Worm (Caenorhabditis elegans) whole organism, L1 larva: Measurements from ENCODE around the gene pdzd-8.

Experiments
- C16A3.4 ChIP-seq: fragments of 150-350 bp; optimal IDR thresholded peaks from 2 replicates; lab custom pipeline; 2014; ENCODE audit warnings: missing biosample characterization, missing genetic modification characterization
- F16B12.6 ChIP-seq: fragments of 150-350 bp; optimal IDR thresholded peaks from 2 replicates; lab custom pipeline; 2014; ENCODE audit warnings: missing biosample characterization, missing genetic modification characterization
- Y116A8C.19 ChIP-seq: sonication (generic microtip); optimal IDR thresholded peaks from 2 replicates; lab custom pipeline; 2016; ENCODE audit warnings: missing compliant biosample characterization, missing genetic modification characterization, borderline replicate concordance
- alr-1 ChIP-seq: fragments of 200-800 bp; sonication (Bioruptor generic); optimal IDR thresholded peaks from 2 replicates; lab custom pipeline; 2018; ENCODE audit warnings: borderline replicate concordance, mild to moderate bottlenecking, missing genetic modification characterization, missing compliant biosample characterization
- blmp-1 ChIP-seq: fragments of 150-350 bp; optimal IDR thresholded peaks from 2 replicates; lab custom pipeline; 2014; ENCODE audit warnings: missing biosample characterization, missing genetic modification characterization
- ceh-63 ChIP-seq: fragments of 200-800 bp; sonication (Bioruptor generic); optimal IDR thresholded peaks from 2 replicates; lab custom pipeline; 2018; ENCODE audit warnings: mild to moderate bottlenecking, missing genetic modification characterization, missing compliant biosample characterization
- ceh-90 ChIP-seq: sonication (generic microtip); optimal IDR thresholded peaks from 2 replicates; lab custom pipeline; 2016; ENCODE audit warnings: missing genetic modification characterization, missing compliant biosample characterization
- ces-1 ChIP-seq: fragments of 150-350 bp; optimal IDR thresholded peaks from 2 replicates; lab custom pipeline; 2014; ENCODE audit warnings: missing biosample characterization, missing genetic modification reagents, missing genetic modification characterization
- dpl-1 ChIP-seq, 3 experiments: fragments of 150-350 bp in 2 of 3; sonication (generic microtip) in 1 of 3; optimal IDR thresholded peaks; 2 replicates each; lab custom pipeline; 2014 to 2017; ENCODE audit warnings: missing biosample characterization in 3 of 3, missing genetic modification characterization in 3 of 3, missing genetic modification reagents in 3 of 3
- efl-1 ChIP-seq, 4 experiments: fragments of 150-350 bp; optimal IDR thresholded peaks in 3 of 4; peaks in 1 of 4; 1 replicate in 1 of 4; 2 replicates in 3 of 4; lab custom pipeline; 2014; ENCODE audit warnings: missing biosample characterization in 2 of 4, missing genetic modification characterization in 2 of 4, missing genetic modification reagents in 2 of 4
- egl-13 ChIP-seq: sonication (generic microtip); optimal IDR thresholded peaks from 2 replicates; lab custom pipeline; 2016; ENCODE audit warnings: missing genotype, missing genetic modification reagents, missing genetic modification characterization, missing compliant biosample characterization
- elt-2 ChIP-seq: sonication (generic microtip); optimal IDR thresholded peaks from 2 replicates; lab custom pipeline; 2016; ENCODE audit warnings: missing genetic modification characterization, mild to moderate bottlenecking, inconsistent platforms, missing compliant biosample characterization, missing genetic modification reagents
- fkh-10 ChIP-seq: sonication (generic microtip); optimal IDR thresholded peaks from 2 replicates; lab custom pipeline; 2017; ENCODE audit warnings: missing biosample characterization, missing genetic modification reagents, missing genetic modification characterization
- fkh-4 ChIP-seq: sonication (generic microtip); optimal IDR thresholded peaks from 2 replicates; lab custom pipeline; 2016; ENCODE audit warnings: missing compliant biosample characterization, missing genetic modification characterization, borderline replicate concordance
- fkh-8 ChIP-seq: sonication (generic microtip); optimal IDR thresholded peaks from 2 replicates; lab custom pipeline; 2016; ENCODE audit warnings: mild to moderate bottlenecking, missing genetic modification characterization, missing compliant biosample characterization
- lin-14 ChIP-seq: fragments of 200-800 bp; sonication (Bioruptor generic); optimal IDR thresholded peaks from 2 replicates; lab custom pipeline; 2018; ENCODE audit warnings: mild to moderate bottlenecking, missing genetic modification characterization, moderate library complexity, missing compliant biosample characterization
- lin-35 ChIP-seq, 2 experiments: fragments of 150-350 bp; optimal IDR thresholded peaks; 2 replicates each; lab custom pipeline; 2014; ENCODE audit warnings: missing biosample characterization in 2 of 2, missing genetic modification characterization in 2 of 2, missing genetic modification reagents in 2 of 2
- lir-3 ChIP-seq: sonication (generic microtip); optimal IDR thresholded peaks from 2 replicates; lab custom pipeline; 2016; ENCODE audit warnings: mild to moderate bottlenecking, missing genetic modification characterization, moderate library complexity, missing compliant biosample characterization; ENCODE audit not compliant: poor library complexity
- mdl-1 ChIP-seq, 2 experiments: fragments of 150-350 bp; optimal IDR thresholded peaks; 2 replicates each; lab custom pipeline; 2014 to 2017; ENCODE audit warnings: missing biosample characterization in 2 of 2, missing genetic modification characterization in 2 of 2, inconsistent platforms in 1 of 2
- mef-2 ChIP-seq: fragments of 150-350 bp; optimal IDR thresholded peaks from 2 replicates; lab custom pipeline; 2014; ENCODE audit warnings: missing biosample characterization, missing genetic modification characterization
- mep-1 ChIP-seq: fragments of 150-350 bp; optimal IDR thresholded peaks from 2 replicates; lab custom pipeline; 2014; ENCODE audit warnings: missing biosample characterization, missing genetic modification characterization
- nhr-237 ChIP-seq: fragments of 150-350 bp; optimal IDR thresholded peaks from 2 replicates; lab custom pipeline; 2014; ENCODE audit warnings: missing biosample characterization, missing genetic modification characterization
- nhr-47 ChIP-seq: sonication (generic microtip); optimal IDR thresholded peaks from 2 replicates; lab custom pipeline; 2016; ENCODE audit warnings: mild to moderate bottlenecking, missing genetic modification characterization, moderate library complexity, missing compliant biosample characterization
- nhr-71 ChIP-seq: sonication (generic microtip); optimal IDR thresholded peaks from 2 replicates; lab custom pipeline; 2016; ENCODE audit warnings: mild to moderate bottlenecking, missing genetic modification characterization, moderate library complexity, missing compliant biosample characterization
- nhr-85 ChIP-seq: sonication (generic microtip); peaks from one replicate; lab custom pipeline; 2016; ENCODE audit warnings: missing genetic modification characterization, inconsistent platforms, missing compliant biosample characterization
- pag-3 ChIP-seq: sonication (generic microtip); optimal IDR thresholded peaks from 2 replicates; lab custom pipeline; 2017; ENCODE audit warnings: missing genetic modification characterization, mild to moderate bottlenecking, missing compliant biosample characterization, antibody characterized with exemption, borderline replicate concordance; ENCODE audit not compliant: insufficient read depth
- pax-3 ChIP-seq: fragments of 200-800 bp; sonication (Bioruptor generic); optimal IDR thresholded peaks from 2 replicates; lab custom pipeline; 2018; ENCODE audit warnings: mild to moderate bottlenecking, missing genetic modification characterization, moderate library complexity, missing compliant biosample characterization
- rnt-1 ChIP-seq: sonication (generic microtip); optimal IDR thresholded peaks from 2 replicates; lab custom pipeline; 2016; ENCODE audit warnings: mild to moderate bottlenecking, missing genetic modification characterization, moderate library complexity, missing compliant biosample characterization
- sptf-1 ChIP-seq: fragments of 150-350 bp; optimal IDR thresholded peaks from 2 replicates; lab custom pipeline; 2014; ENCODE audit warnings: missing biosample characterization, missing genetic modification characterization
- swsn-7 ChIP-seq: sonication (generic microtip); optimal IDR thresholded peaks from 2 replicates; lab custom pipeline; 2016; ENCODE audit warnings: missing genetic modification characterization, missing compliant biosample characterization
- unc-130 ChIP-seq: fragments of 150-350 bp; optimal IDR thresholded peaks from 2 replicates; lab custom pipeline; 2017; ENCODE audit warnings: missing biosample characterization, missing genetic modification characterization, inconsistent platforms
- xbp-1 ChIP-seq: sonication (generic microtip); optimal IDR thresholded peaks from 2 replicates; lab custom pipeline; 2016; ENCODE audit warnings: missing genetic modification characterization, missing compliant biosample characterization
- zag-1 ChIP-seq: fragments of 150-350 bp; optimal IDR thresholded peaks from 2 replicates; lab custom pipeline; 2014; ENCODE audit warnings: missing biosample characterization, missing genetic modification characterization
- ztf-11 ChIP-seq, 2 experiments: sonication (generic microtip); optimal IDR thresholded peaks; 2 replicates each; lab custom pipeline; 2016 to 2017; ENCODE audit warnings: missing genetic modification characterization in 2 of 2, missing biosample characterization in 1 of 2, missing compliant biosample characterization in 1 of 2
- ztf-4 ChIP-seq: fragments of 150-350 bp; optimal IDR thresholded peaks from 2 replicates; lab custom pipeline; 2014; ENCODE audit warnings: missing biosample characterization, missing genetic modification characterization

The pdzd-8 gene

ce11 chrIV:9016477-9016876 lies 41.2 kb downstream of the pdzd-8 start, which contains the start of gene acc-2:
Gene acc-2, plus strand, starts transcription at chrIV:9016777.
- TF ChIP-seq nhr-71 (tag; lab: Kevin White, UChicago) (no peak), ces-1 (no peak), xbp-1 (tag; lab: Kevin White, UChicago) (no peak), ceh-63 (GFP tag; lab: Kevin White, UChicago) (no peak), fkh-10 (GFP tag; lab: Kevin White, UChicago) (no peak), mdl-1 (tag; optimal IDR thresholded peaks at IDR 0.05; lab: Kevin White, UChicago) (no peak)

DNA sequence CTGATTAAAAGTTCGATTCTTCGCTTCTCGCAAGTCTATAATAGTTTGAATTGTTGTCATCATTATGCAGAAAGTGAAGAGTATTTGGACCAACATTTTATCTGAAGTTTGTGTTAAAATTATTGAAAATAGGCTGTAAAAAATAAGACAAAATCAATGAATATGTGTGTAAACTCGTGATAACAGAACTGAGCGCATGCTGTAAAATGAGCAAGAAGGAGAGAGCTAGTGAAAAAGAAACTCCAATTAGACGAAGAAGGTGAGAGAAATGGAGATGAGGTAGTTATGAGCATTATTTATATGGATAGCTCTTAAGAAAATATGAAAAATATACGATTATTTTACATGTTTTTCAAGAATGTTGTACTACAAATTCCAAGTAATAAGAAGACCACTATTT lies 45.5 kb downstream of the pdzd-8 start, which contains the start of gene C53D6.4:
TSS of gene C53D6.4 (minus strand) at position 101 of the 400 bp plus-strand sequence.
- no peak for TF ChIP-seq nhr-237 (tag; lab: Kevin White, UChicago)
- no peak for TF ChIP-seq pag-3 (tag; lab: Kevin White, UChicago)
- no peak for TF ChIP-seq ceh-90 (tag; lab: Kevin White, UChicago)
- TF ChIP-seq, all 84 proteins: peak for 0

DNA sequence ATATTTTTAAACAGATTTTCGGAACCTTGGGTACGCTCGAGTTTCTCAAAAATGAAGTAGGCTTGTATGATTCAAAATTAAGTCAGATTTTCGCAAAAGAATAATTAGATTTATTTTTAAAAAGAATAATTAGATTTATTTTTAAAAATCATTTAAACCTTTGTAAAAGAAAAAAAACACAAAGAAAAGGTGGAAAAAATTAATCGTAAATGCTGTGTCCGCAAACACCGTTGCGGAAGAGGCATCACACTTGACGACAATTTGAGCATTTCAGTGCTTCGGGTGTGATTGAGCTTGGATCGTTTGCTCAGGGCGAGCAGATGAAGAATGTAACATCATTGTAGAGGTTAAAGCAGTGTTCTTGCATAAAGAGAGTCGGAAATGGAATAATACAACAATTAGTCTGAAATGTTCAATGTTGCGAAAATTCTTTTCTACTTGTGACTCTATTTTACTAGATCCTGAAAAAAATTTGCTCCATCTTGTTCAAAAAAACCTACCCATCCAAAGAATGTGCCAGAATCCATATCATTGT lies 46.0 kb downstream of the pdzd-8 start:
- peak; percentile 66 for TF ChIP-seq nhr-85 (tag; lab: Kevin White, UChicago)
- no peak for TF ChIP-seq ceh-63 (GFP tag; lab: Kevin White, UChicago)
- no peak for TF ChIP-seq fkh-4 (tag; lab: Kevin White, UChicago)
- no peak for TF ChIP-seq lir-3 (tag; lab: Kevin White, UChicago)
- TF ChIP-seq swsn-7 (tag; lab: Kevin White, UChicago) = peak; percentile 10
- TF ChIP-seq ztf-4 = no peak
- TF ChIP-seq mep-1 (tag; lab: Kevin White, UChicago) = peak; percentile 61
- TF ChIP-seq efl-1 (optimal IDR thresholded peaks at IDR 0.05; lab: Kevin White, UChicago) = peak; percentile 40 to 51
- TF ChIP-seq efl-1 (GFP tag; optimal IDR thresholded peaks at IDR 0.05 in 1 of 2; lab: Kevin White, UChicago) = peak; percentile 44 to 58
- no peak for TF ChIP-seq zag-1 (tag; lab: Kevin White, UChicago)
- TF ChIP-seq lin-35 (GFP tag; optimal IDR thresholded peaks at IDR 0.05; lab: Kevin White, UChicago) = peak in 1 of 2 experiments; percentile 3
- no peak for TF ChIP-seq mef-2
- no peak for TF ChIP-seq fkh-8 (tag; lab: Kevin White, UChicago)
- peak in 2 of 3 experiments; percentile 16 to 49 for TF ChIP-seq dpl-1 (GFP tag; optimal IDR thresholded peaks at IDR 0.05; lab: Kevin White, UChicago)
- peak; percentile 3 for TF ChIP-seq xbp-1 (tag; lab: Kevin White, UChicago)
- TF ChIP-seq Y116A8C.19 = no peak
- no peak for TF ChIP-seq unc-130 (tag; lab: Kevin White, UChicago)
- TF ChIP-seq lin-14 (GFP tag; lab: Kevin White, UChicago) = no peak
- no peak for TF ChIP-seq nhr-47 (tag; lab: Kevin White, UChicago)
- no peak for TF ChIP-seq nhr-237 (tag; lab: Kevin White, UChicago)
- no peak for TF ChIP-seq pax-3
- TF ChIP-seq rnt-1 = peak; percentile 24
- TF ChIP-seq F16B12.6 (tag; lab: Kevin White, UChicago) = peak; percentile 85
- no peak for TF ChIP-seq alr-1 (tag; lab: Kevin White, UChicago)
- TF ChIP-seq nhr-71 (tag; lab: Kevin White, UChicago) = no peak

- no peak for TF ChIP-seq unc-130 (tag; lab: Kevin White, UChicago)
- no peak for TF ChIP-seq ztf-11 (tag; optimal IDR thresholded peaks at IDR 0.05; lab: Kevin White, UChicago)
- peak; percentile 71 for TF ChIP-seq blmp-1 (tag; lab: Kevin White, UChicago)
- TF ChIP-seq sptf-1 (tag; lab: Kevin White, UChicago) = no peak
- no peak for TF ChIP-seq C16A3.4
- TF ChIP-seq mep-1 (tag; lab: Kevin White, UChicago) = peak; percentile 50
- TF ChIP-seq egl-13 = no peak
- peak; percentile 5 to 17 for TF ChIP-seq efl-1 (optimal IDR thresholded peaks at IDR 0.05; lab: Kevin White, UChicago)
- no peak for TF ChIP-seq efl-1 (GFP tag; optimal IDR thresholded peaks at IDR 0.05 in 1 of 2; lab: Kevin White, UChicago)
- peak; percentile 4 for TF ChIP-seq F16B12.6 (tag; lab: Kevin White, UChicago)
- peak in 1 of 3 experiments; percentile 2 for TF ChIP-seq dpl-1 (GFP tag; optimal IDR thresholded peaks at IDR 0.05; lab: Kevin White, UChicago)
- no peak for TF ChIP-seq lir-3 (tag; lab: Kevin White, UChicago)
- no peak for TF ChIP-seq elt-2
- TF ChIP-seq, all 84 proteins: peak for 5
Observed at ce11 chrIV:9032550-9032949, 57.2 kb downstream of the pdzd-8 start, which contains the start of gene C53D6.6. Gene C53D6.6, minus strand, starts transcription at chrIV:9032667.
